Fruit fly (Drosophila melanogaster) whole organism, embryonic: Measurements from ENCODE around the gene E2f2.
A peak's percentile ranks its signal among the peaks of the same experiment; 100 is the strongest.

Experiments used
- ATbp ChIP-seq: fragments of 200-800 bp; sonication (Bioruptor generic); optimal IDR thresholded peaks from 2 replicates; lab custom pipeline; 2017; ENCODE audit warnings: missing biosample characterization, mild to moderate bottlenecking, missing genetic modification characterization, missing genetic modification reagents
- Aef1 ChIP-seq: fragments of 200-800 bp; sonication (Bioruptor generic); IDR thresholded peaks from 3 replicates; pipeline ENCODE4 v1.3.6; 2022; ENCODE audit warnings: missing biosample characterization, missing genetic modification characterization
- Asciz ChIP-seq: fragments of 200-800 bp; sonication (Bioruptor generic); optimal IDR thresholded peaks from 2 replicates; lab custom pipeline; 2017; ENCODE audit warnings: missing biosample characterization, mild to moderate bottlenecking, missing genetic modification characterization, missing genetic modification reagents
- Bteb2 ChIP-seq: fragments of 200-800 bp; sonication (Bioruptor generic); optimal IDR thresholded peaks from 2 replicates; lab custom pipeline; 2016; ENCODE audit warnings: missing biosample characterization, missing genetic modification characterization
- CG10366 ChIP-seq: fragments of 200-800 bp; sonication (Bioruptor generic); IDR thresholded peaks from 2 replicates; pipeline ENCODE4 v1.3.6; 2022; ENCODE audit warnings: missing biosample characterization, missing genetic modification characterization
- CG10654 ChIP-seq: fragments of 200-800 bp; sonication (Bioruptor generic); optimal IDR thresholded peaks from 2 replicates; lab custom pipeline; 2016; ENCODE audit warnings: missing biosample characterization, missing genetic modification characterization
- CG11456 ChIP-seq: fragments of 200-800 bp; sonication (Bioruptor generic); IDR thresholded peaks from 3 replicates; pipeline ENCODE4 v1.3.6; 2022; ENCODE audit warnings: missing biosample characterization, missing genetic modification characterization
- CG11504 ChIP-seq: fragments of 200-800 bp; sonication (Bioruptor generic); optimal IDR thresholded peaks from 3 replicates; lab custom pipeline; 2019; ENCODE audit warnings: missing biosample characterization, mild to moderate bottlenecking, missing genetic modification characterization, moderate library complexity
- CG12104 ChIP-seq: fragments of 200-800 bp; sonication (Bioruptor generic); optimal IDR thresholded peaks from 3 replicates; lab custom pipeline; 2016; ENCODE audit warnings: missing biosample characterization, missing genetic modification characterization
- CG13775 ChIP-seq: fragments of 200-800 bp; sonication (Bioruptor generic); optimal IDR thresholded peaks from 3 replicates; lab custom pipeline; 2017; ENCODE audit warnings: missing biosample characterization, mild to moderate bottlenecking, missing genetic modification characterization
- CG15073 ChIP-seq: fragments of 200-800 bp; sonication (Bioruptor generic); optimal IDR thresholded peaks from 2 replicates; lab custom pipeline; 2016; ENCODE audit warnings: missing biosample characterization, missing genetic modification characterization
- CG16813 ChIP-seq: fragments of 200-800 bp; sonication (Bioruptor generic); IDR thresholded peaks from 3 replicates; pipeline ENCODE4 v1.3.6; 2022; ENCODE audit warnings: missing biosample characterization, missing genetic modification characterization; ENCODE audit not compliant: partially characterized antibody
- CG16815 ChIP-seq: fragments of 200-800 bp; sonication (Bioruptor generic); optimal IDR thresholded peaks from 3 replicates; lab custom pipeline; 2017; ENCODE audit warnings: missing biosample characterization, mild to moderate bottlenecking, missing genetic modification characterization
- CG16863 ChIP-seq: fragments of 200-800 bp; sonication (Bioruptor generic); optimal IDR thresholded peaks from 3 replicates; lab custom pipeline; 2016; ENCODE audit warnings: missing biosample characterization, missing genetic modification characterization
- CG17328 ChIP-seq: fragments of 200-800 bp; sonication (Bioruptor generic); IDR thresholded peaks from 2 replicates; pipeline ENCODE4 v1.3.6; 2022; ENCODE audit warnings: missing biosample characterization, missing genetic modification characterization
- CG17385 ChIP-seq: fragments of 200-800 bp; sonication (Bioruptor generic); optimal IDR thresholded peaks from 3 replicates; lab custom pipeline; 2018; ENCODE audit warnings: missing biosample characterization, mild to moderate bottlenecking, missing genetic modification characterization
- CG18619 ChIP-seq: fragments of 200-800 bp; sonication (Bioruptor generic); optimal IDR thresholded peaks from 3 replicates; lab custom pipeline; 2017; ENCODE audit warnings: missing biosample characterization, mild to moderate bottlenecking, missing genetic modification characterization
- CG2202 ChIP-seq: fragments of 200-800 bp; sonication (Bioruptor generic); optimal IDR thresholded peaks from 2 replicates; lab custom pipeline; 2018; ENCODE audit warnings: missing biosample characterization, mild to moderate bottlenecking, missing genetic modification characterization
- CG3281 ChIP-seq: fragments of 200-800 bp; sonication (Bioruptor generic); optimal IDR thresholded peaks from 3 replicates; lab custom pipeline; 2017; ENCODE audit warnings: missing biosample characterization, mild to moderate bottlenecking, missing genetic modification characterization
- CG4282 ChIP-seq: fragments of 200-800 bp; sonication (Bioruptor generic); optimal IDR thresholded peaks from 2 replicates; lab custom pipeline; 2016; ENCODE audit warnings: missing biosample characterization, missing genetic modification characterization
- CG5953 ChIP-seq: fragments of 200-800 bp; sonication (Bioruptor generic); IDR thresholded peaks from 2 replicates; pipeline ENCODE4 v1.3.6; 2022; ENCODE audit warnings: missing biosample characterization, missing genetic modification characterization
- CG6175 ChIP-seq: fragments of 200-800 bp; sonication (Bioruptor generic); IDR thresholded peaks from 3 replicates; pipeline ENCODE4 v1.3.6; 2022; ENCODE audit warnings: missing biosample characterization, missing genetic modification characterization
- CG6765 ChIP-seq: fragments of 200-800 bp; sonication (Bioruptor generic); optimal IDR thresholded peaks from 3 replicates; lab custom pipeline; 2017; ENCODE audit warnings: missing biosample characterization, mild to moderate bottlenecking, missing genetic modification characterization
- CG8281 ChIP-seq: fragments of 200-800 bp; sonication (Bioruptor generic); optimal IDR thresholded peaks from 2 replicates; lab custom pipeline; 2018; ENCODE audit warnings: missing biosample characterization, mild to moderate bottlenecking, missing genetic modification characterization, moderate library complexity
- Drgx ChIP-seq: fragments of 200-800 bp; sonication (Bioruptor generic); IDR thresholded peaks from 2 replicates; pipeline ENCODE4 v1.3.6; 2022; ENCODE audit warnings: missing biosample characterization, missing genetic modification characterization
- HLH3B ChIP-seq: fragments of 200-800 bp; sonication (Bioruptor generic); IDR thresholded peaks from 2 replicates; pipeline ENCODE4 v1.3.6; 2022; ENCODE audit warnings: missing biosample characterization, missing genetic modification characterization
- HLH4C ChIP-seq: fragments of 200-800 bp; sonication (Bioruptor generic); IDR thresholded peaks from 3 replicates; pipeline ENCODE4 v1.3.6; 2022; ENCODE audit warnings: missing biosample characterization, missing genetic modification characterization; ENCODE audit not compliant: partially characterized antibody
- HLHmδ ChIP-seq: fragments of 200-800 bp; sonication (Bioruptor generic); optimal IDR thresholded peaks from 2 replicates; lab custom pipeline; 2018; ENCODE audit warnings: missing biosample characterization, mild to moderate bottlenecking, missing genetic modification characterization, moderate library complexity
- Hand ChIP-seq: fragments of 200-800 bp; sonication (Bioruptor generic); optimal IDR thresholded peaks from 2 replicates; lab custom pipeline; 2017; ENCODE audit warnings: mild to moderate bottlenecking, missing biosample characterization, missing genetic modification reagents, missing genetic modification characterization
- HmgZ ChIP-seq: fragments of 200-800 bp; sonication (Bioruptor generic); optimal IDR thresholded peaks from 2 replicates; lab custom pipeline; 2018; ENCODE audit warnings: missing biosample characterization, mild to moderate bottlenecking, missing genetic modification characterization
- Jarid2 ChIP-seq: fragments of 200-800 bp; sonication (Bioruptor generic); optimal IDR thresholded peaks from 3 replicates; lab custom pipeline; 2017; ENCODE audit warnings: mild to moderate bottlenecking, missing biosample characterization, missing genetic modification reagents, missing genetic modification characterization
- Oaz ChIP-seq: fragments of 200-800 bp; sonication (Bioruptor generic); IDR thresholded peaks from 2 replicates; pipeline ENCODE4 v1.3.6; 2022; ENCODE audit warnings: missing biosample characterization, missing genetic modification characterization
- PHDP ChIP-seq: fragments of 200-800 bp; sonication (Bioruptor generic); optimal IDR thresholded peaks from 3 replicates; lab custom pipeline; 2018; ENCODE audit warnings: missing biosample characterization, mild to moderate bottlenecking, missing genetic modification characterization, moderate library complexity
- Spps ChIP-seq: fragments of 200-800 bp; sonication (Bioruptor generic); optimal IDR thresholded peaks from 2 replicates; lab custom pipeline; 2018; ENCODE audit warnings: missing biosample characterization, mild to moderate bottlenecking, missing genetic modification characterization
- al ChIP-seq: fragments of 200-800 bp; sonication (Bioruptor generic); IDR thresholded peaks from 2 replicates; pipeline ENCODE4 v1.3.6; 2022; ENCODE audit warnings: missing biosample characterization, missing genetic modification characterization
- crol ChIP-seq: fragments of 200-800 bp; sonication (Bioruptor generic); IDR thresholded peaks from 2 replicates; pipeline ENCODE4 v1.3.6; 2022; ENCODE audit warnings: missing biosample characterization, missing genetic modification characterization
- da ChIP-seq: fragments of 200-800 bp; sonication (Bioruptor generic); optimal IDR thresholded peaks from 2 replicates; lab custom pipeline; 2016; ENCODE audit warnings: missing biosample characterization, missing genetic modification characterization
- gcm2 ChIP-seq: fragments of 200-800 bp; sonication (Bioruptor generic); optimal IDR thresholded peaks from 2 replicates; lab custom pipeline; 2016; ENCODE audit warnings: missing biosample characterization, missing genetic modification characterization
- gfzf ChIP-seq: fragments of 200-800 bp; sonication (Bioruptor generic); optimal IDR thresholded peaks from 2 replicates; lab custom pipeline; 2016; ENCODE audit warnings: missing biosample characterization, mild to moderate bottlenecking, missing genetic modification characterization, moderate library complexity
- grau ChIP-seq: fragments of 200-800 bp; optimal IDR thresholded peaks from 3 replicates; lab custom pipeline; 2019; ENCODE audit warnings: missing biosample characterization, mild to moderate bottlenecking, missing genetic modification characterization, moderate library complexity
- gro ChIP-seq: fragments of 200-800 bp; sonication (Bioruptor generic); optimal IDR thresholded peaks from 2 replicates; lab custom pipeline; 2016; ENCODE audit warnings: missing biosample characterization, missing genetic modification characterization
- gsb-n ChIP-seq: fragments of 200-800 bp; sonication (Bioruptor generic); optimal IDR thresholded peaks from 3 replicates; lab custom pipeline; 2018; ENCODE audit warnings: missing biosample characterization, mild to moderate bottlenecking, missing genetic modification characterization
- inv ChIP-seq: fragments of 200-800 bp; sonication (Bioruptor generic); IDR thresholded peaks from 2 replicates; pipeline ENCODE4 v1.3.6; 2022; ENCODE audit warnings: missing biosample characterization, missing genetic modification characterization; ENCODE audit not compliant: partially characterized antibody
- knrl ChIP-seq: fragments of 200-800 bp; sonication (Bioruptor generic); IDR thresholded peaks from 3 replicates; pipeline ENCODE4 v1.3.6; 2022; ENCODE audit warnings: missing biosample characterization, missing genetic modification characterization; ENCODE audit not compliant: partially characterized antibody
- lab ChIP-seq: fragments of 200-800 bp; sonication (Bioruptor generic); optimal IDR thresholded peaks from 3 replicates; lab custom pipeline; 2017; ENCODE audit warnings: missing biosample characterization, missing genetic modification characterization, mild to moderate bottlenecking, moderate library complexity, missing genetic modification reagents
- lola ChIP-seq, 3 experiments: fragments of >200 bp in 2 of 3; fragments of 200-800 bp in 1 of 3; sonication (Bioruptor generic) in 1 of 3; optimal IDR thresholded peaks; 2 replicates each; lab custom pipeline; 2017 to 2019; ENCODE audit warnings: missing biosample characterization in 3 of 3, missing genetic modification characterization in 3 of 3, mild to moderate bottlenecking in 1 of 3, moderate library complexity in 1 of 3
- pb ChIP-seq: fragments of 200-800 bp; sonication (Bioruptor generic); optimal IDR thresholded peaks from 3 replicates; lab custom pipeline; 2016; ENCODE audit warnings: missing biosample characterization, missing genetic modification characterization
- run ChIP-seq: fragments of 200-800 bp; sonication (Bioruptor generic); optimal IDR thresholded peaks from 3 replicates; lab custom pipeline; 2018; ENCODE audit warnings: missing biosample characterization, mild to moderate bottlenecking, missing genetic modification characterization
- ssp ChIP-seq: fragments of 200-800 bp; sonication (Bioruptor generic); IDR thresholded peaks from 2 replicates; pipeline ENCODE4 v1.3.6; 2022; ENCODE audit warnings: missing biosample characterization, missing genetic modification characterization
- zen ChIP-seq: fragments of 200-800 bp; sonication (Bioruptor generic); optimal IDR thresholded peaks from 3 replicates; lab custom pipeline; 2018; ENCODE audit warnings: missing biosample characterization, mild to moderate bottlenecking, missing genetic modification characterization, moderate library complexity
- zfh2 ChIP-seq: fragments of 200-800 bp; sonication (Bioruptor generic); optimal IDR thresholded peaks from 2 replicates; lab custom pipeline; 2016; ENCODE audit warnings: missing biosample characterization, missing genetic modification characterization

The E2f2 gene

DNA sequence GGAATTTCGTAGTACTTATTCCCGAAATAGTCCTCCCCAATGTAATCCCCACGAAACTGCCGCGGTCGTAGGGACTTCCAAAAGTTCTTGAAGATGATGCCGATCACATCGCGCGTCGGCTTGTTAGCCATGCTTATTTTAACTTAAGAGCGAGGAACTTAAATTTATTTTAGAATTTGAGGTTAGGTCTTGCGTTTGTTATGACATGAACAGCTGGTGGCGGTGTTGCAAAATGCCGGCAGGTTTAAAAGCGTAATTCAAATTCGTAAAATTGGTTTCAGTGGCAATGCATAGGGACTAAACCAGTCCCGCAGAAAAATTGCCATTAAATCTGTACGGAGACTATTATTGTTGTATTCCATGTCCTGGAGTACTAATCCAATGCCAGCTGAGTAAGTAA is 9.9 kb upstream of the E2f2 start (continued):
- TF ChIP-seq CG15073 (GFP tag; lab: Kevin White, UChicago) (no peak), CG5953 (GFP tag; lab: Robert Waterston, UW) (no peak), zfh2 (peak; percentile 31), HLH4C (GFP tag; lab: Robert Waterston, UW) (no peak), CG11456 (GFP tag; lab: Robert Waterston, UW) (no peak), da (GFP tag; lab: Kevin White, UChicago) (no peak), gsb-n (tag; lab: Kevin White, UChicago) (no peak), gcm2 (GFP tag; lab: Kevin White, UChicago) (no peak), Asciz (GFP tag; lab: Kevin White, UChicago) (no peak), Oaz (GFP tag; lab: Robert Waterston, UW) (no peak), CG17328 (GFP tag; lab: Robert Waterston, UW) (0 out of 2 replicates have a peak, but pooled peaks have one; percentile 5), HLHmδ (GFP tag; lab: Kevin White, UChicago) (no peak), gro (GFP tag; lab: Kevin White, UChicago) (peak; percentile 41), lola (GFP tag; optimal IDR thresholded peaks at IDR 0.05; lab: Kevin White, UChicago) (no peak), CG3281 (no peak), al (GFP tag; lab: Robert Waterston, UW) (no peak), CG16815 (GFP tag; lab: Kevin White, UChicago) (no peak), CG10366 (no peak), CG12104 (GFP tag; lab: Kevin White, UChicago) (no peak), HLH3B (GFP tag; lab: Robert Waterston, UW) (no peak), crol (GFP tag; lab: Robert Waterston, UW) (no peak), Aef1 (GFP tag; lab: Robert Waterston, UW) (no peak), ssp (GFP tag; lab: Robert Waterston, UW) (no peak), CG10654 (GFP tag; lab: Kevin White, UChicago) (no peak), lab (GFP tag; lab: Kevin White, UChicago) (no peak), CG2202 (tag; lab: Kevin White, UChicago) (no peak), HmgZ (tag; lab: Kevin White, UChicago) (peak; percentile 44), CG16813 (GFP tag; lab: Robert Waterston, UW) (no peak), gfzf (GFP tag; lab: Kevin White, UChicago) (peak; percentile 18), CG6175 (GFP tag; lab: Robert Waterston, UW) (no peak), pb (GFP tag; lab: Kevin White, UChicago) (no peak), Bteb2 (GFP tag; lab: Kevin White, UChicago) (no peak), CG13775 (GFP tag; lab: Kevin White, UChicago) (no peak), CG18619 (GFP tag; lab: Kevin White, UChicago) (no peak), run (no peak), Spps (tag; lab: Kevin White, UChicago) (no peak), PHDP (tag; lab: Kevin White, UChicago) (no peak), CG16863 (no peak), Jarid2 (GFP tag; lab: Kevin White, UChicago) (no peak), CG11504 (tag; lab: Kevin White, UChicago) (no peak), grau (tag; lab: Kevin White, UChicago) (peak; percentile 3), ATbp (GFP tag; lab: Kevin White, UChicago) (no peak), zen (tag; lab: Kevin White, UChicago) (no peak), CG6765 (GFP tag; lab: Kevin White, UChicago) (no peak), inv (GFP tag; lab: Robert Waterston, UW) (no peak), CG17385 (GFP tag; lab: Kevin White, UChicago) (peak; percentile 1), Drgx (GFP tag; lab: Robert Waterston, UW) (no peak), CG8281 (tag; lab: Kevin White, UChicago) (no peak), Hand (GFP tag; lab: Kevin White, UChicago) (no peak), knrl (GFP tag; lab: Robert Waterston, UW) (no peak), CG4282 (no peak)
